Fruit fly (Drosophila melanogaster) whole organism, prepupa: ENCODE results near the gene CG2614.
A peak's percentile ranks its signal among the peaks of the same experiment; 100 is the strongest.

Experiments used
- Blimp-1 ChIP-seq: fragments of 200-800 bp; sonication (Bioruptor generic); optimal IDR thresholded peaks from 3 replicates; lab custom pipeline; 2017; ENCODE audit warnings: missing biosample characterization, missing genetic modification characterization, mild to moderate bottlenecking, moderate library complexity, missing genetic modification reagents
- CG10631 ChIP-seq: fragments of 200-800 bp; sonication (Bioruptor generic); optimal IDR thresholded peaks from 2 replicates; lab custom pipeline; 2016; ENCODE audit warnings: missing biosample characterization, missing genetic modification characterization
- CG10669 ChIP-seq: fragments of 200-800 bp; sonication (Bioruptor generic); optimal IDR thresholded peaks from 3 replicates; lab custom pipeline; 2018; ENCODE audit warnings: missing biosample characterization, mild to moderate bottlenecking, missing genetic modification characterization, moderate library complexity
- CG11294 ChIP-seq: fragments of 200-800 bp; sonication (Bioruptor generic); IDR thresholded peaks from 2 replicates; pipeline ENCODE4 v1.3.6; 2022; ENCODE audit warnings: missing biosample characterization, missing genetic modification characterization
- CG11762 ChIP-seq: fragments of 200-800 bp; sonication (Bioruptor generic); optimal IDR thresholded peaks from 3 replicates; lab custom pipeline; 2016; ENCODE audit warnings: missing biosample characterization, missing genetic modification characterization; ENCODE audit not compliant: insufficient read depth
- CG11902 ChIP-seq: fragments of 200-800 bp; sonication (Bioruptor generic); optimal IDR thresholded peaks from 3 replicates; lab custom pipeline; 2016; ENCODE audit warnings: missing biosample characterization, missing genetic modification characterization
- CG15336 ChIP-seq: fragments of 200-800 bp; sonication (Bioruptor generic); IDR thresholded peaks from 2 replicates; pipeline ENCODE4 v1.3.6; 2022; ENCODE audit warnings: missing biosample characterization, missing genetic modification characterization
- CG1621 ChIP-seq: fragments of 200-800 bp; sonication (Bioruptor generic); optimal IDR thresholded peaks from 3 replicates; lab custom pipeline; 2018; ENCODE audit warnings: missing biosample characterization, mild to moderate bottlenecking, missing genetic modification characterization
- CG16779 ChIP-seq: fragments of 200-800 bp; sonication (Bioruptor generic); optimal IDR thresholded peaks from 3 replicates; lab custom pipeline; 2017; ENCODE audit warnings: missing biosample characterization, mild to moderate bottlenecking, missing genetic modification characterization
- CG31627 ChIP-seq: fragments of 200-800 bp; sonication (Bioruptor generic); optimal IDR thresholded peaks from 3 replicates; lab custom pipeline; 2016; ENCODE audit warnings: missing biosample characterization, missing genetic modification characterization
- CG3919 ChIP-seq: fragments of 200-800 bp; sonication (Bioruptor generic); optimal IDR thresholded peaks from 3 replicates; lab custom pipeline; 2016; ENCODE audit warnings: missing biosample characterization, missing genetic modification characterization
- CG4318 ChIP-seq: fragments of 200-800 bp; sonication (Bioruptor generic); optimal IDR thresholded peaks from 3 replicates; lab custom pipeline; 2017; ENCODE audit warnings: missing biosample characterization, mild to moderate bottlenecking, missing genetic modification characterization
- CG6163 ChIP-seq: fragments of 200-800 bp; sonication (Bioruptor generic); IDR thresholded peaks from 3 replicates; pipeline ENCODE4 v1.3.6; 2022; ENCODE audit warnings: missing biosample characterization, missing genetic modification characterization
- CG6808 ChIP-seq: fragments of 200-800 bp; sonication (Bioruptor generic); optimal IDR thresholded peaks from 3 replicates; lab custom pipeline; 2017; ENCODE audit warnings: missing biosample characterization, missing genetic modification characterization, mild to moderate bottlenecking, moderate library complexity, missing genetic modification reagents
- CG6854 ChIP-seq: fragments of 200-800 bp; sonication (Bioruptor generic); optimal IDR thresholded peaks from 2 replicates; lab custom pipeline; 2017; ENCODE audit warnings: missing biosample characterization, mild to moderate bottlenecking, missing genetic modification characterization
- CG7368 ChIP-seq: fragments of 200-800 bp; sonication (Bioruptor generic); optimal IDR thresholded peaks from 3 replicates; lab custom pipeline; 2016; ENCODE audit warnings: missing biosample characterization, missing genetic modification characterization
- CG8119 ChIP-seq: fragments of 200-800 bp; sonication (Bioruptor generic); IDR thresholded peaks from 3 replicates; pipeline ENCODE4 v1.3.6; 2022; ENCODE audit warnings: missing biosample characterization, missing genetic modification characterization
- CG8319 ChIP-seq: fragments of 200-800 bp; sonication (Bioruptor generic); optimal IDR thresholded peaks from 3 replicates; lab custom pipeline; 2016; ENCODE audit warnings: missing biosample characterization, missing genetic modification characterization
- Eip75B ChIP-seq: fragments of 200-800 bp; sonication (Bioruptor generic); optimal IDR thresholded peaks from 3 replicates; lab custom pipeline; 2016; ENCODE audit warnings: missing biosample characterization, missing genetic modification characterization
- Eip78C ChIP-seq: fragments of 200-800 bp; sonication (Bioruptor generic); peaks from one replicate; lab custom pipeline; 2016; ENCODE audit warnings: missing biosample characterization, missing genetic modification characterization
- Eip93F ChIP-seq: fragments of 200-800 bp; sonication (Bioruptor generic); optimal IDR thresholded peaks from 2 replicates; lab custom pipeline; 2016; ENCODE audit warnings: missing biosample characterization, mild to moderate bottlenecking, missing genetic modification characterization
- Ets21C ChIP-seq: fragments of 200-800 bp; sonication (Bioruptor generic); optimal IDR thresholded peaks from 3 replicates; lab custom pipeline; 2016; ENCODE audit warnings: missing biosample characterization, missing genetic modification characterization
- Gug ChIP-seq: fragments of 200-800 bp; sonication (Bioruptor generic); IDR thresholded peaks from 2 replicates; pipeline ENCODE4 v1.3.6; 2022; ENCODE audit warnings: missing biosample characterization, missing genetic modification characterization
- Hr38 ChIP-seq: sonication (Bioruptor generic); optimal IDR thresholded peaks from 2 replicates; lab custom pipeline; 2016; ENCODE audit warnings: missing biosample characterization, missing genetic modification characterization
- Hr39 ChIP-seq: fragments of 200-800 bp; sonication (Bioruptor generic); optimal IDR thresholded peaks from 2 replicates; lab custom pipeline; 2016; ENCODE audit warnings: missing biosample characterization, missing genetic modification characterization
- Hr4 ChIP-seq: fragments of 200-800 bp; sonication (Bioruptor generic); optimal IDR thresholded peaks from 3 replicates; lab custom pipeline; 2016; ENCODE audit warnings: missing biosample characterization, missing genetic modification characterization
- Lpt ChIP-seq: fragments of 200-800 bp; sonication (Bioruptor generic); optimal IDR thresholded peaks from 3 replicates; lab custom pipeline; 2016; ENCODE audit warnings: missing biosample characterization, missing genetic modification characterization
- Met ChIP-seq: fragments of 200-800 bp; sonication (Bioruptor generic); optimal IDR thresholded peaks from 3 replicates; lab custom pipeline; 2016; ENCODE audit warnings: missing biosample characterization, missing genetic modification characterization
- Sox14 ChIP-seq: fragments of 200-800 bp; sonication (Bioruptor generic); optimal IDR thresholded peaks from 3 replicates; lab custom pipeline; 2016; ENCODE audit warnings: missing biosample characterization, missing genetic modification characterization
- acj6 ChIP-seq: fragments of 200-800 bp; sonication (Bioruptor generic); optimal IDR thresholded peaks from 3 replicates; lab custom pipeline; 2016; ENCODE audit warnings: missing biosample characterization, missing genetic modification characterization
- cyc ChIP-seq: fragments of 200-800 bp; sonication (Bioruptor generic); optimal IDR thresholded peaks from 3 replicates; lab custom pipeline; 2016; ENCODE audit warnings: missing biosample characterization, missing genetic modification characterization
- dsx ChIP-seq: fragments of 200-800 bp; optimal IDR thresholded peaks from 3 replicates; lab custom pipeline; 2019; ENCODE audit warnings: missing biosample characterization, mild to moderate bottlenecking, missing genetic modification characterization, moderate library complexity; ENCODE audit not compliant: poor library complexity, severe bottlenecking
- eg ChIP-seq: fragments of 200-800 bp; sonication (Bioruptor generic); IDR thresholded peaks from 3 replicates; pipeline ENCODE4 v1.3.6; 2022; ENCODE audit warnings: missing biosample characterization, missing genetic modification characterization
- esn ChIP-seq: fragments of 200-800 bp; sonication (Bioruptor generic); optimal IDR thresholded peaks from 2 replicates; lab custom pipeline; 2016; ENCODE audit warnings: missing biosample characterization, mild to moderate bottlenecking, missing genetic modification characterization, moderate library complexity
- fd59A ChIP-seq: fragments of 200-800 bp; sonication (Bioruptor generic); optimal IDR thresholded peaks from 2 replicates; lab custom pipeline; 2017; ENCODE audit warnings: missing biosample characterization, mild to moderate bottlenecking, missing genetic modification characterization, missing genetic modification reagents
- fd85E ChIP-seq: fragments of 200-800 bp; sonication (Bioruptor generic); optimal IDR thresholded peaks from 3 replicates; lab custom pipeline; 2016; ENCODE audit warnings: missing biosample characterization, missing genetic modification characterization
- fkh ChIP-seq: fragments of 200-800 bp; sonication (Bioruptor generic); optimal IDR thresholded peaks from 3 replicates; lab custom pipeline; 2017; ENCODE audit warnings: missing biosample characterization, mild to moderate bottlenecking, missing genetic modification characterization, moderate library complexity
- lz ChIP-seq: fragments of 200-800 bp; sonication (Bioruptor generic); optimal IDR thresholded peaks from 3 replicates; lab custom pipeline; 2016; ENCODE audit warnings: missing biosample characterization, missing genetic modification characterization
- salr ChIP-seq, 2 experiments: fragments of 200-800 bp; sonication (Bioruptor generic); optimal IDR thresholded peaks; 3 replicates each; lab custom pipeline; 2016 to 2018; ENCODE audit warnings: missing biosample characterization in 2 of 2, missing genetic modification characterization in 2 of 2, mild to moderate bottlenecking in 1 of 2
- spab ChIP-seq: fragments of 200-800 bp; sonication (Bioruptor generic); optimal IDR thresholded peaks from 2 replicates; lab custom pipeline; 2017; ENCODE audit warnings: missing biosample characterization, mild to moderate bottlenecking, missing genetic modification characterization, missing genetic modification reagents
- ss ChIP-seq, 2 experiments: fragments of 200-800 bp; sonication (Bioruptor generic); optimal IDR thresholded peaks; 2 replicates in 1 of 2; 3 replicates in 1 of 2; lab custom pipeline; 2017 to 2018; ENCODE audit warnings: mild to moderate bottlenecking in 2 of 2, missing biosample characterization in 2 of 2, missing genetic modification characterization in 2 of 2, moderate library complexity in 1 of 2
- svp ChIP-seq: fragments of 200-800 bp; sonication (Bioruptor generic); peaks from one replicate; lab custom pipeline; 2016; ENCODE audit warnings: missing biosample characterization, missing genetic modification characterization
- vri ChIP-seq: fragments of 200-800 bp; sonication (Bioruptor generic); optimal IDR thresholded peaks from 3 replicates; lab custom pipeline; 2016; ENCODE audit warnings: missing biosample characterization, mild to moderate bottlenecking, missing genetic modification characterization

CG2614 gene

DNA sequence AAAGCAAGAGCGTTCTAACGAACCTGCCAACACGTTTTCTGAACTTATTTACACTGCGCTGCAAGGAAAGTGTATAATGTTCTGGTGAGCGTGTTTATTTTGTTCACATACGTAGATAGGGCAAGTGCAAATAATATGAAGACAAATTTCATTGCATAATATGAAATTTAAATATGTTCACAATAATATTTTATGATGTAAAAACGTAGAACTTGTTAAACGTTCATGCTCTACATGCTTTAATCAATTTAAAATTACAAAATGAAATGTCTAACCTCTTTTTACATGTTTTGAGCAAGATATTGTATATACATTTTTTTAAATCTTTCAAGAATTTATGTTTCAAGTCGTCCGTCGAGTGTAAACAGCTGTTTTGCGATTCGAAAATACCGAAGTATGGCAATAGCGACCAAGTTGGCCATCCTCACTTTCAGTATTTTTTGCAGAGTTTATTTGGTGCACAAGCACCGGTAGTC, 10.8 kb upstream of the CG2614 start, which contains the start of the genes phr6-4 and CG2608 (continued):
- peak; percentile 95 for TF ChIP-seq CG10631
- TF ChIP-seq Met (GFP tag; lab: Kevin White, UChicago): peak; percentile 95
- peak; percentile 92 for TF ChIP-seq CG6808 (GFP tag; lab: Kevin White, UChicago)
- peak; percentile 83 for TF ChIP-seq CG11902 (GFP tag; lab: Kevin White, UChicago)
- TF ChIP-seq Ets21C (GFP tag; lab: Kevin White, UChicago): peak; percentile 87
- TF ChIP-seq spab (GFP tag; lab: Kevin White, UChicago): peak; percentile 91
- TF ChIP-seq cyc (GFP tag; lab: Kevin White, UChicago): peak; percentile 92
- TF ChIP-seq dsx (GFP tag; lab: Kevin White, UChicago): peak; percentile 92

DNA sequence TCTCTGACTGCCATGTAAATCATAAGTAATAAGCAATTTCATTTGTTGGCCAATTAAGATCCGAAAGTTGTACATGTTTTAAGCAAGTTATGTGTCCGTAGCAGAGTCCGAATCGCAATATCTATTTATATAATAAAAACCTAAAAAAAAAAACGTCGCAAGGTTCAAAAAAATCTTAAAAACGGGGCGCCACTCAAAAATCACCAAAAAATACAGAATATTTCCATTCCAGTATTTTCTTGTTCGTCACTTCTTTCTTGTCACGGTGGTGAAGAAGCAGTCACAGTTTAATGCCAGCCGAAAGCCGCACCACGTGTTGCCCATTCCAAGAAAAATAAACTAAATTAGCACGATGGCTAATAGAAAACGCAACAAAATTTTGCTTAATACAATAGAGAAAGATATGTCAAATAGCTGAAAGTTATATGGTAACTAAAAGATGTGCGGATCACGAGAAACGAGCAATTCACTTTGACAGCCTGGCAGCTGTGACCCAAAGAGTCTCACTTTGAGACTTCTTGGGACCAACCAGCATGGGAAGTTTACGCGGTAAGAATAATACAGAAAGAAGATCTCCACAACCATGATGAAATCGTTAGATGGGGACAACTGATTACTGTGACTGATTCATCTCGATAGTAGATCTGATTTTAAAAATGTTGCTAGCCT, 8.9 kb upstream of the CG2614 start:
- TF ChIP-seq esn (peak; percentile 7), CG7368 (GFP tag; lab: Kevin White, UChicago) (no peak), Eip78C (peak; percentile 48), fkh (GFP tag; lab: Kevin White, UChicago) (peak; percentile 38), fd59A (no peak), svp (GFP tag; lab: Kevin White, UChicago) (peak; percentile 63)

DNA sequence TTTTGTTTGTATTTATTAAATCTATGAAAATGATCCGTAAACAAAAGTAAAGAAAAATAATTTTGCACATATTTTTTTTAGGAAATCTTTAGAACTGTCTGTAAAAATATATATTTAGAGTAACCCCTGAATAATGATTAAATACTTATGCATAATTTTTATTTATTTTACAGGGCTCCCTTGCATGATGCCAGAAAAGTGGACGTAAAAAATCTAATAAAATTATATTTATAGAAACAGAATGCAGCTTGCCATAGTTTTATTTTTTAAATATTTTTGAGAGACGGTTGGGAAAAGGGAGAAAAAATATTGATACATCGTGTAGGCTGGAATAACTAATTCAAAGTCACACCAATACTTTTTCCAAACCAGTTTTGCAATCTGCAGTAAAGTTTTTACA, 7.6 kb upstream of the CG2614 start, which contains the start of gene CG18810:
CG18810 (plus strand) TSS at position 301 of the 400 bp plus-strand sequence.
- TF ChIP-seq CG31627 (GFP tag; lab: Kevin White, UChicago): no peak
- TF ChIP-seq CG1621 (tag; lab: Kevin White, UChicago): no peak
- TF ChIP-seq Gug: no peak
- no peak for TF ChIP-seq spab (GFP tag; lab: Kevin White, UChicago)
- no peak for TF ChIP-seq esn
- no peak for TF ChIP-seq CG8319 (GFP tag; lab: Kevin White, UChicago)
- TF ChIP-seq CG15336 (GFP tag; lab: Robert Waterston, UW): no peak
- no peak for TF ChIP-seq Met (GFP tag; lab: Kevin White, UChicago)
- TF ChIP-seq eg (GFP tag; lab: Robert Waterston, UW): no peak
- no peak for TF ChIP-seq lz (GFP tag; lab: Kevin White, UChicago)
- TF ChIP-seq fd85E (GFP tag; lab: Kevin White, UChicago): no peak
- TF ChIP-seq CG3919: no peak
- no peak for TF ChIP-seq CG4318 (GFP tag; lab: Kevin White, UChicago)
- no peak for TF ChIP-seq Sox14 (GFP tag; lab: Kevin White, UChicago)
- TF ChIP-seq Eip75B: no peak
- TF ChIP-seq ss (GFP tag; optimal IDR thresholded peaks at IDR 0.05; lab: Kevin White, UChicago): no peak
- TF ChIP-seq CG8119 (GFP tag; lab: Robert Waterston, UW): no peak
- no peak for TF ChIP-seq CG16779 (tag; lab: Kevin White, UChicago)
- no peak for TF ChIP-seq CG11762 (GFP tag; lab: Kevin White, UChicago)
- no peak for TF ChIP-seq Eip93F (GFP tag; lab: Kevin White, UChicago)
- TF ChIP-seq, all 60 proteins: peak for 0

DNA sequence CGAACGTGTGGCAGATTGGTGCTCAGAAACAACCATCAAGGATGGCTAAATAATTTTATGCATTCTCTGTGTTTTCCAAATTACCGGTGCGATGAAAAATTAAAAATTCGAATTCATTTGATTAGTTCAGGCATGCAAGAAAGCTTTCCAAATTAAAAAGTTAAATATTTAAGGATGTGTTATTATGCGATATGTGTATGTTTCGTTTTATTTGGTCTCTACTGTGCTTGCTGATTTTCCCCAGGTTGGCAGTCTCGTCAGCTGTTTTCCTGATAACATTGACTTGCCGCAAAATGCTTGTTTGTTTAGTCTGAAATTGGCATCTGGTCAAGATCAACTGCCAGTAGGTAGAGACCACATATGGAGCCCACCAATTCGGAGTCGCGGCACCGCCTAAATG, 6.3 kb upstream of the CG2614 start, which contains the start of gene CG2611:
CG2611 (plus strand) TSS at position 299 of the 400 bp plus-strand sequence.
- peak; percentile 59; the same call in 2 of the 3 replicates for TF ChIP-seq CG6163 (GFP tag; lab: Robert Waterston, UW)
- no peak for TF ChIP-seq fd85E (GFP tag; lab: Kevin White, UChicago)
- TF ChIP-seq CG11294 (GFP tag; lab: Robert Waterston, UW): no peak
- no peak for TF ChIP-seq CG10669 (GFP tag; lab: Kevin White, UChicago)
- TF ChIP-seq acj6 (GFP tag; lab: Kevin White, UChicago): peak; percentile 53
- TF ChIP-seq CG6854 (GFP tag; lab: Kevin White, UChicago): no peak
- no peak for TF ChIP-seq CG8119 (GFP tag; lab: Robert Waterston, UW)
- TF ChIP-seq Eip78C: no peak
- no peak for TF ChIP-seq Hr38 (GFP tag; lab: Kevin White, UChicago)
- TF ChIP-seq dsx (GFP tag; lab: Kevin White, UChicago): no peak
- TF ChIP-seq Eip75B: no peak
- no peak for TF ChIP-seq Gug
- no peak for TF ChIP-seq Lpt (GFP tag; lab: Kevin White, UChicago)
- peak; percentile 2 for TF ChIP-seq CG11902 (GFP tag; lab: Kevin White, UChicago)
- 0 out of 3 replicates have a peak, but pooled peaks have one; percentile 30 for TF ChIP-seq eg (GFP tag; lab: Robert Waterston, UW)
- no peak for TF ChIP-seq CG11762 (GFP tag; lab: Kevin White, UChicago)
- peak; percentile 62 for TF ChIP-seq Hr39 (GFP tag; lab: Kevin White, UChicago)
- TF ChIP-seq esn: peak; percentile 66
- no peak for TF ChIP-seq Blimp-1 (GFP tag; lab: Kevin White, UChicago)
- TF ChIP-seq salr (GFP tag; optimal IDR thresholded peaks at IDR 0.05; lab: Kevin White, UChicago): no peak
- TF ChIP-seq vri (GFP tag; lab: Kevin White, UChicago): no peak
- TF ChIP-seq CG4318 (GFP tag; lab: Kevin White, UChicago): no peak
- no peak for TF ChIP-seq Hr4 (GFP tag; lab: Kevin White, UChicago)
